Fruit fly (Drosophila melanogaster) whole organism: ENCODE measurements around the gene Oatp33Eb.

Experiments used
- CG8478 ChIP-seq: fragments of >200 bp; optimal IDR thresholded peaks from 2 replicates; lab custom pipeline; 2018; ENCODE audit warnings: inconsistent platforms
- EcR ChIP-seq, 2 experiments: fragments of >200 bp; optimal IDR thresholded peaks; 2 replicates each; lab custom pipeline; 2017; ENCODE audit warnings: missing biosample characterization in 2 of 2, missing genetic modification characterization in 2 of 2, missing genetic modification reagents in 2 of 2
- pan ChIP-seq: fragments of >200 bp; optimal IDR thresholded peaks from 2 replicates; lab custom pipeline; 2017
- psq ChIP-seq: fragments of >200 bp; optimal IDR thresholded peaks from 2 replicates; lab custom pipeline; 2017
- usp ChIP-seq: fragments of >200 bp; optimal IDR thresholded peaks from 2 replicates; lab custom pipeline; 2017; ENCODE audit warnings: missing biosample characterization, missing genetic modification characterization, mixed read lengths

dm6 chr2L:12445743-12446142, 2.5 kb upstream of the Oatp33Eb start, which contains the start of gene Oatp33Ea:
- TF ChIP-seq pan (lab: Kevin White, UChicago) = no peak
- TF ChIP-seq CG8478 = no peak
- no peak for TF ChIP-seq EcR (GFP tag; optimal IDR thresholded peaks at IDR 0.05; lab: Kevin White, UChicago)
- no peak for TF ChIP-seq psq
- no peak for TF ChIP-seq usp (GFP tag; lab: Kevin White, UChicago)
